Fruit fly (Drosophila melanogaster) whole organism, embryonic: ENCODE results near the gene Pc.

Source experiments
- Atf3 ChIP-seq: fragments of 200-800 bp; sonication (Bioruptor generic); optimal IDR thresholded peaks from 3 replicates; lab custom pipeline; 2016; ENCODE audit warnings: missing biosample characterization, missing genetic modification characterization
- Awh ChIP-seq: fragments of 200-800 bp; sonication (Bioruptor generic); IDR thresholded peaks from 2 replicates; pipeline ENCODE4, ENCODE4 v1.3.6; 2022; ENCODE audit warnings: missing biosample characterization, missing genetic modification characterization
- BEAF-32 ChIP-seq: fragments of 200-800 bp; sonication (Bioruptor generic); optimal IDR thresholded peaks from 3 replicates; lab custom pipeline; 2017; ENCODE audit warnings: missing biosample characterization, missing genetic modification characterization, mild to moderate bottlenecking, moderate library complexity, missing genetic modification reagents
- CG10147 ChIP-seq: fragments of 200-800 bp; sonication (Bioruptor generic); optimal IDR thresholded peaks from 2 replicates; lab custom pipeline; 2019; ENCODE audit warnings: missing biosample characterization, mild to moderate bottlenecking, missing genetic modification characterization, moderate library complexity
- CG10274 ChIP-seq: fragments of 200-800 bp; sonication (Bioruptor generic); optimal IDR thresholded peaks from 3 replicates; lab custom pipeline; 2017; ENCODE audit warnings: missing biosample characterization, mild to moderate bottlenecking, missing genetic modification characterization
- CG12391 ChIP-seq: fragments of 200-800 bp; sonication (Bioruptor generic); optimal IDR thresholded peaks from 3 replicates; lab custom pipeline; 2018; ENCODE audit warnings: missing biosample characterization, mild to moderate bottlenecking, missing genetic modification characterization, moderate library complexity
- CG12769 ChIP-seq: fragments of 200-800 bp; sonication (Bioruptor generic); optimal IDR thresholded peaks from 2 replicates; lab custom pipeline; 2019; ENCODE audit warnings: missing biosample characterization, mild to moderate bottlenecking, missing genetic modification characterization, moderate library complexity
- CG13894 ChIP-seq: fragments of 200-800 bp; sonication (Bioruptor generic); optimal IDR thresholded peaks from 3 replicates; lab custom pipeline; 2018; ENCODE audit warnings: missing biosample characterization, mild to moderate bottlenecking, missing genetic modification characterization, moderate library complexity
- CG2875 ChIP-seq: fragments of 200-800 bp; sonication (Bioruptor generic); optimal IDR thresholded peaks from 2 replicates; lab custom pipeline; 2017; ENCODE audit warnings: missing biosample characterization, mild to moderate bottlenecking, missing genetic modification characterization, missing genetic modification reagents
- CG31441 ChIP-seq: fragments of 200-800 bp; sonication (Bioruptor generic); IDR thresholded peaks from 2 replicates; pipeline ENCODE4 v1.3.6; 2022; ENCODE audit warnings: missing biosample characterization, missing genetic modification characterization
- CG34376 ChIP-seq: fragments of 200-800 bp; sonication (Bioruptor generic); optimal IDR thresholded peaks from 2 replicates; lab custom pipeline; 2018; ENCODE audit warnings: missing biosample characterization, mild to moderate bottlenecking, missing genetic modification characterization
- CG34422 ChIP-seq: fragments of 200-800 bp; sonication (Bioruptor generic); IDR thresholded peaks from 3 replicates; pipeline ENCODE4 v1.3.6; 2022; ENCODE audit warnings: missing biosample characterization, missing genetic modification characterization
- CG3726 ChIP-seq: fragments of 200-800 bp; sonication (Bioruptor generic); IDR thresholded peaks from 3 replicates; pipeline ENCODE4, ENCODE4 v1.3.6; 2022; ENCODE audit warnings: missing biosample characterization, missing genetic modification characterization
- CG42726 ChIP-seq: fragments of 200-800 bp; sonication (Bioruptor generic); IDR thresholded peaks from 2 replicates; pipeline ENCODE4 v1.3.6; 2022; ENCODE audit warnings: missing biosample characterization, missing genetic modification characterization; ENCODE audit not compliant: partially characterized antibody
- CG4328 ChIP-seq: fragments of 200-800 bp; sonication (Bioruptor generic); optimal IDR thresholded peaks from 3 replicates; lab custom pipeline; 2017; ENCODE audit warnings: missing biosample characterization, missing genetic modification reagents, missing genetic modification characterization
- CG4707 ChIP-seq: fragments of 200-800 bp; sonication (Bioruptor generic); optimal IDR thresholded peaks from 2 replicates; lab custom pipeline; 2018; ENCODE audit warnings: missing biosample characterization, mild to moderate bottlenecking, missing genetic modification characterization, moderate library complexity
- CG4820 ChIP-seq: fragments of 200-800 bp; sonication (Bioruptor generic); optimal IDR thresholded peaks from 3 replicates; lab custom pipeline; 2016; ENCODE audit warnings: missing biosample characterization, missing genetic modification characterization
- CG7928 ChIP-seq: fragments of 200-800 bp; sonication (Bioruptor generic); optimal IDR thresholded peaks from 2 replicates; lab custom pipeline; 2017; ENCODE audit warnings: missing biosample characterization, mild to moderate bottlenecking, missing genetic modification characterization
- CG8765 ChIP-seq: fragments of 200-800 bp; sonication (Bioruptor generic); IDR thresholded peaks from 2 replicates; pipeline ENCODE4 v1.3.6; 2022; ENCODE audit warnings: missing biosample characterization, missing genetic modification characterization
- Camta ChIP-seq: fragments of 200-800 bp; sonication (Bioruptor generic); optimal IDR thresholded peaks from 2 replicates; lab custom pipeline; 2016; ENCODE audit warnings: missing biosample characterization, missing genetic modification characterization
- CrebB ChIP-seq: fragments of 200-800 bp; sonication (Bioruptor generic); optimal IDR thresholded peaks from 3 replicates; lab custom pipeline; 2018; ENCODE audit warnings: missing biosample characterization, mild to moderate bottlenecking, missing genetic modification characterization
- Gug ChIP-seq: fragments of 200-800 bp; sonication (Bioruptor generic); IDR thresholded peaks from 4 replicates; pipeline ENCODE4 v1.3.6; 2022; ENCODE audit warnings: missing biosample characterization, missing genetic modification characterization
- Lim3 ChIP-seq: fragments of 200-800 bp; sonication (Bioruptor generic); IDR thresholded peaks from 2 replicates; pipeline ENCODE4 v1.3.6; 2022; ENCODE audit warnings: missing biosample characterization, missing genetic modification characterization
- Med ChIP-seq: fragments of 200-800 bp; sonication (Bioruptor generic); peaks from one replicate; lab custom pipeline; 2016; ENCODE audit warnings: missing biosample characterization, missing genetic modification characterization, mild to moderate bottlenecking, inconsistent platforms, moderate library complexity
- Ravus ChIP-seq: fragments of 200-800 bp; sonication (Bioruptor generic); IDR thresholded peaks from 2 replicates; pipeline ENCODE4 v1.3.6; 2022; ENCODE audit warnings: missing biosample characterization, missing genetic modification characterization
- Rx ChIP-seq: fragments of 200-800 bp; sonication (Bioruptor generic); IDR thresholded peaks from 2 replicates; pipeline ENCODE4 v1.3.6; 2022; ENCODE audit warnings: missing biosample characterization, missing genetic modification characterization
- Sin3A ChIP-seq: fragments of >200 bp; optimal IDR thresholded peaks from 2 replicates; lab custom pipeline; 2018
- Sox102F ChIP-seq: fragments of 200-800 bp; sonication (Bioruptor generic); optimal IDR thresholded peaks from 2 replicates; lab custom pipeline; 2018; ENCODE audit warnings: missing biosample characterization, mild to moderate bottlenecking, missing genetic modification characterization, moderate library complexity
- Stat92E ChIP-seq, 3 experiments: fragments of >200 bp in 2 of 3; fragments of 200-800 bp in 1 of 3; sonication (Bioruptor generic) in 1 of 3; optimal IDR thresholded peaks; 2 replicates each; lab custom pipeline; 2017 to 2019; ENCODE audit warnings: missing biosample characterization in 3 of 3, missing genetic modification characterization in 3 of 3, mild to moderate bottlenecking in 1 of 3, moderate library complexity in 1 of 3
- Tbp ChIP-seq: fragments of >200 bp; optimal IDR thresholded peaks from 2 replicates; lab custom pipeline; 2018; ENCODE audit warnings: missing biosample characterization, missing genetic modification characterization
- YL-1 ChIP-seq: fragments of 200-800 bp; sonication (Bioruptor generic); optimal IDR thresholded peaks from 3 replicates; lab custom pipeline; 2017; ENCODE audit warnings: missing biosample characterization, mild to moderate bottlenecking, missing genetic modification characterization
- chn ChIP-seq: fragments of 200-800 bp; sonication (Bioruptor generic); optimal IDR thresholded peaks from 2 replicates; lab custom pipeline; 2016; ENCODE audit warnings: missing biosample characterization, missing genetic modification characterization
- crp ChIP-seq, 2 experiments: fragments of 200-800 bp; sonication (Bioruptor generic); optimal IDR thresholded peaks; 2 replicates in 1 of 2; 3 replicates in 1 of 2; lab custom pipeline; 2017; ENCODE audit warnings: missing biosample characterization in 2 of 2, missing genetic modification characterization in 2 of 2, mild to moderate bottlenecking in 1 of 2, moderate library complexity in 1 of 2
- dysf ChIP-seq: fragments of 200-800 bp; sonication (Bioruptor generic); IDR thresholded peaks from 3 replicates; pipeline ENCODE4 v1.3.6; 2022; ENCODE audit warnings: missing biosample characterization, missing genetic modification characterization
- kah ChIP-seq: fragments of 200-800 bp; sonication (Bioruptor generic); optimal IDR thresholded peaks from 2 replicates; lab custom pipeline; 2018; ENCODE audit warnings: missing biosample characterization, mild to moderate bottlenecking, missing genetic modification characterization
- lbe ChIP-seq: fragments of 200-800 bp; sonication (Bioruptor generic); optimal IDR thresholded peaks from 2 replicates; lab custom pipeline; 2016; ENCODE audit warnings: missing biosample characterization, mild to moderate bottlenecking, missing genetic modification characterization
- lola ChIP-seq, 3 experiments: fragments of >200 bp in 2 of 3; fragments of 200-800 bp in 1 of 3; sonication (Bioruptor generic) in 1 of 3; optimal IDR thresholded peaks; 2 replicates each; lab custom pipeline; 2017 to 2019; ENCODE audit warnings: missing biosample characterization in 3 of 3, missing genetic modification characterization in 3 of 3, mild to moderate bottlenecking in 1 of 3, moderate library complexity in 1 of 3
- luna ChIP-seq: fragments of 200-800 bp; sonication (Bioruptor generic); optimal IDR thresholded peaks from 2 replicates; lab custom pipeline; 2016; ENCODE audit warnings: missing biosample characterization, missing genetic modification characterization
- maf-S ChIP-seq: fragments of 200-800 bp; sonication (Bioruptor generic); optimal IDR thresholded peaks from 2 replicates; lab custom pipeline; 2016; ENCODE audit warnings: missing biosample characterization, missing genetic modification characterization
- nau ChIP-seq: fragments of 200-800 bp; sonication (Bioruptor generic); optimal IDR thresholded peaks from 3 replicates; lab custom pipeline; 2017; ENCODE audit warnings: missing biosample characterization, mild to moderate bottlenecking, missing genetic modification characterization, missing genetic modification reagents
- pb ChIP-seq: fragments of 200-800 bp; sonication (Bioruptor generic); optimal IDR thresholded peaks from 3 replicates; lab custom pipeline; 2016; ENCODE audit warnings: missing biosample characterization, missing genetic modification characterization
- repo ChIP-seq: fragments of 200-800 bp; sonication (Bioruptor generic); optimal IDR thresholded peaks from 2 replicates; lab custom pipeline; 2016; ENCODE audit warnings: missing biosample characterization, missing genetic modification characterization
- seq ChIP-seq: fragments of 200-800 bp; sonication (Bioruptor generic); IDR thresholded peaks from 2 replicates; pipeline ENCODE4 v1.3.6; 2022; ENCODE audit warnings: missing biosample characterization, missing genetic modification characterization
- slp2 ChIP-seq: fragments of 200-800 bp; sonication (Bioruptor generic); optimal IDR thresholded peaks from 2 replicates; lab custom pipeline; 2016; ENCODE audit warnings: missing biosample characterization, missing genetic modification characterization
- sob ChIP-seq: fragments of 200-800 bp; sonication (Bioruptor generic); IDR thresholded peaks from 2 replicates; pipeline ENCODE4 v1.3.6; 2022; ENCODE audit warnings: missing biosample characterization, missing genetic modification characterization
- sr ChIP-seq: fragments of 200-800 bp; sonication (Bioruptor generic); IDR thresholded peaks from 3 replicates; pipeline ENCODE4 v1.3.6; 2022; ENCODE audit warnings: missing biosample characterization, missing genetic modification characterization
- stwl ChIP-seq: fragments of 200-800 bp; sonication (Bioruptor generic); optimal IDR thresholded peaks from 3 replicates; lab custom pipeline; 2018; ENCODE audit warnings: missing biosample characterization, mild to moderate bottlenecking, missing genetic modification characterization, moderate library complexity
- tap ChIP-seq: fragments of 200-800 bp; optimal IDR thresholded peaks from 3 replicates; lab custom pipeline; 2019; ENCODE audit warnings: missing biosample characterization, mild to moderate bottlenecking, missing genetic modification characterization, moderate library complexity
- tup ChIP-seq: fragments of 200-800 bp; sonication (Bioruptor generic); optimal IDR thresholded peaks from 2 replicates; lab custom pipeline; 2016; ENCODE audit warnings: missing biosample characterization, mild to moderate bottlenecking, missing genetic modification characterization, moderate library complexity
- zfh1 ChIP-seq: fragments of 200-800 bp; sonication (Bioruptor generic); IDR thresholded peaks from 3 replicates; pipeline ENCODE4 v1.3.6; 2022; ENCODE audit warnings: missing biosample characterization, missing genetic modification characterization

Pc gene

dm6 chr3L:21347197-21347831 lies 29.5 kb upstream of the Pc start (continued):
- TF ChIP-seq CG10147 (GFP tag; lab: Kevin White, UChicago) (no peak), CG3726 (0 out of 3 replicates have a peak, but pooled peaks have one; percentile 46), pb (GFP tag; lab: Kevin White, UChicago) (no peak), CG12391 (tag; lab: Kevin White, UChicago) (peak; percentile 46), seq (GFP tag; lab: Robert Waterston, UW) (peak; percentile 46; the same call in 1 of the 2 replicates), CG34422 (GFP tag; lab: Robert Waterston, UW) (0 out of 3 replicates have a peak, but pooled peaks have one; percentile 30), Rx (peak; percentile 37; the same call in 1 of the 2 replicates), YL-1 (GFP tag; lab: Kevin White, UChicago) (no peak), CG7928 (GFP tag; lab: Kevin White, UChicago) (no peak), Atf3 (GFP tag; lab: Kevin White, UChicago) (peak; percentile 24), dysf (peak; percentile 37; the same call in 1 of the 3 replicates), CG13894 (no peak), zfh1 (GFP tag; lab: Robert Waterston, UW) (no peak), lbe (GFP tag; lab: Kevin White, UChicago) (no peak), sr (GFP tag; lab: Robert Waterston, UW) (no peak), nau (GFP tag; lab: Kevin White, UChicago) (peak; percentile 15), CG31441 (GFP tag; lab: Robert Waterston, UW) (peak; percentile 62), CG34376 (GFP tag; lab: Kevin White, UChicago) (no peak), lola (GFP tag; optimal IDR thresholded peaks at IDR 0.05; lab: Kevin White, UChicago) (peak in 1 of 3 experiments; percentile 57), kah (GFP tag; lab: Kevin White, UChicago) (no peak), CG10274 (GFP tag; lab: Kevin White, UChicago) (no peak), Gug (no peak), Med (GFP tag; lab: Kevin White, UChicago) (peak; percentile 89), repo (GFP tag; lab: Kevin White, UChicago) (no peak), Stat92E (GFP tag; optimal IDR thresholded peaks at IDR 0.05; lab: Kevin White, UChicago) (no peak), luna (GFP tag; lab: Kevin White, UChicago) (no peak), Sox102F (peak; percentile 63), CG8765 (no peak), maf-S (GFP tag; lab: Kevin White, UChicago) (no peak), Sin3A (lab: Kevin White, UChicago) (no peak), CG4707 (GFP tag; lab: Kevin White, UChicago) (no peak), tap (tag; lab: Kevin White, UChicago) (peak; percentile 44), chn (peak; percentile 54), sob (GFP tag; lab: Robert Waterston, UW) (peak; percentile 41), BEAF-32 (GFP tag; lab: Kevin White, UChicago) (no peak), CG4820 (GFP tag; lab: Kevin White, UChicago) (peak; percentile 47), Camta (GFP tag; lab: Kevin White, UChicago) (peak; percentile 45), CG12769 (tag; lab: Kevin White, UChicago) (no peak), Awh (GFP tag; lab: Robert Waterston, UW) (0 out of 2 replicates have a peak, but pooled peaks have one; percentile 16), tup (GFP tag; lab: Kevin White, UChicago) (no peak), stwl (no peak), CG42726 (GFP tag; lab: Robert Waterston, UW) (no peak), CG4328 (GFP tag; lab: Kevin White, UChicago) (no peak), Tbp (GFP tag; lab: Kevin White, UChicago) (no peak), CG2875 (GFP tag; lab: Kevin White, UChicago) (peak; percentile 2), Ravus (GFP tag; lab: Robert Waterston, UW) (no peak), crp (GFP tag; optimal IDR thresholded peaks at IDR 0.05; lab: Kevin White, UChicago) (peak in 1 of 2 experiments; percentile 5), Lim3 (no peak), CrebB (tag; lab: Kevin White, UChicago) (no peak), slp2 (peak; percentile 30)
